Fruit fly (Drosophila melanogaster): ENCODE data around the gene dpr11.

DNA sequence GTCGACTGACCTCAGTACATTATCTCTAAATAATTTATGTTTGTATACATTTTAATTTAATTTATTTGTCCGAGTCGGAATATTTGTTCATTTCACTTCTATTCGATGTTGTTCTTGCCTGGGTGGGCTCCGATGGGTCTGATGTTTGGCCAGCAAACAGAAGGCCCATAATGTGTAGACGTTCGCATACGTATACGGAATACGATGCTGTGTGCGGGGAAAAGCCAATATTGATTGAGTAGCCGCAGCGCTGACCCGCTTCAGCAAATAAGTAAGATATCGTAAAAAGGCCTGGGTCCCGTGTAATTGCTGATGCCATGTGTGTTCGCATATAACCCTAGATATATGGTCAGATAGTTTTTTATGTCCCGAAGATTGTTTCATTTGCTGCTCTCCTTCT is 88.7 kb downstream of the dpr11 start:
- TF ChIP-seq CG12659 (GFP tag; optimal IDR thresholded peaks at IDR 0.05) (no peak), ftz-f1 (GFP tag; optimal IDR thresholded peaks at IDR 0.05) (no peak), twi (tag; optimal IDR thresholded peaks at IDR 0.05) (no peak), repo (GFP tag; optimal IDR thresholded peaks at IDR 0.05) (no peak), Xrp1 (GFP tag; IDR thresholded peaks at IDR 0.05) (no peak), CG13287 (GFP tag; IDR thresholded peaks at IDR 0.05; ENCODE audit: partially characterized antibody) (no peak), hth (optimal IDR thresholded peaks at IDR 0.05) (no peak), CG13296 (GFP tag; optimal IDR thresholded peaks at IDR 0.05) (no peak), h (optimal IDR thresholded peaks at IDR 0.05) (no peak), CG9437 (GFP tag; optimal IDR thresholded peaks at IDR 0.05) (no peak), her (GFP tag; optimal IDR thresholded peaks at IDR 0.05) (no peak), sr (GFP tag; IDR thresholded peaks at IDR 0.05) (0 out of 3 replicates have a peak, but pooled peaks have one; percentile 16)
